Fruit fly (Drosophila melanogaster) whole organism, prepupa: ENCODE data around the gene fliI.
A peak's percentile ranks its signal among the peaks of the same experiment; 100 is the strongest.

Experiments
- Blimp-1 ChIP-seq: fragments of 200-800 bp; sonication (Bioruptor generic); optimal IDR thresholded peaks from 3 replicates; lab custom pipeline; 2017; ENCODE audit warnings: missing biosample characterization, missing genetic modification characterization, mild to moderate bottlenecking, moderate library complexity, missing genetic modification reagents
- CG11294 ChIP-seq: fragments of 200-800 bp; sonication (Bioruptor generic); IDR thresholded peaks from 2 replicates; pipeline ENCODE4 v1.3.6; 2022; ENCODE audit warnings: missing biosample characterization, missing genetic modification characterization
- CG11762 ChIP-seq: fragments of 200-800 bp; sonication (Bioruptor generic); optimal IDR thresholded peaks from 3 replicates; lab custom pipeline; 2016; ENCODE audit warnings: missing biosample characterization, missing genetic modification characterization; ENCODE audit not compliant: insufficient read depth
- CG11902 ChIP-seq: fragments of 200-800 bp; sonication (Bioruptor generic); optimal IDR thresholded peaks from 3 replicates; lab custom pipeline; 2016; ENCODE audit warnings: missing biosample characterization, missing genetic modification characterization
- CG15336 ChIP-seq: fragments of 200-800 bp; sonication (Bioruptor generic); IDR thresholded peaks from 2 replicates; pipeline ENCODE4 v1.3.6; 2022; ENCODE audit warnings: missing biosample characterization, missing genetic modification characterization
- CG3032 ChIP-seq: fragments of 200-800 bp; optimal IDR thresholded peaks from 2 replicates; lab custom pipeline; 2019; ENCODE audit warnings: missing biosample characterization, mild to moderate bottlenecking, missing genetic modification characterization, moderate library complexity
- CG31627 ChIP-seq: fragments of 200-800 bp; sonication (Bioruptor generic); optimal IDR thresholded peaks from 3 replicates; lab custom pipeline; 2016; ENCODE audit warnings: missing biosample characterization, missing genetic modification characterization
- CG32006 ChIP-seq: fragments of 200-800 bp; sonication (Bioruptor generic); optimal IDR thresholded peaks from 3 replicates; lab custom pipeline; 2017; ENCODE audit warnings: missing biosample characterization, mild to moderate bottlenecking, missing genetic modification characterization
- CG34406 ChIP-seq: fragments of 200-800 bp; sonication (Bioruptor generic); optimal IDR thresholded peaks from 3 replicates; lab custom pipeline; 2016; ENCODE audit warnings: missing biosample characterization, missing genetic modification characterization
- CG3919 ChIP-seq: fragments of 200-800 bp; sonication (Bioruptor generic); optimal IDR thresholded peaks from 3 replicates; lab custom pipeline; 2016; ENCODE audit warnings: missing biosample characterization, missing genetic modification characterization
- CG4318 ChIP-seq: fragments of 200-800 bp; sonication (Bioruptor generic); optimal IDR thresholded peaks from 3 replicates; lab custom pipeline; 2017; ENCODE audit warnings: missing biosample characterization, mild to moderate bottlenecking, missing genetic modification characterization
- CG6163 ChIP-seq: fragments of 200-800 bp; sonication (Bioruptor generic); IDR thresholded peaks from 3 replicates; pipeline ENCODE4 v1.3.6; 2022; ENCODE audit warnings: missing biosample characterization, missing genetic modification characterization
- CG6276 ChIP-seq: fragments of 200-800 bp; sonication (Bioruptor generic); optimal IDR thresholded peaks from 2 replicates; lab custom pipeline; 2017; ENCODE audit warnings: missing biosample characterization, mild to moderate bottlenecking, missing genetic modification characterization
- CG6792 ChIP-seq: fragments of 200-800 bp; sonication (Bioruptor generic); optimal IDR thresholded peaks from 3 replicates; lab custom pipeline; 2016; ENCODE audit warnings: missing biosample characterization, missing genetic modification characterization
- CG6808 ChIP-seq: fragments of 200-800 bp; sonication (Bioruptor generic); optimal IDR thresholded peaks from 3 replicates; lab custom pipeline; 2017; ENCODE audit warnings: missing biosample characterization, missing genetic modification characterization, mild to moderate bottlenecking, moderate library complexity, missing genetic modification reagents
- CG6854 ChIP-seq: fragments of 200-800 bp; sonication (Bioruptor generic); optimal IDR thresholded peaks from 2 replicates; lab custom pipeline; 2017; ENCODE audit warnings: missing biosample characterization, mild to moderate bottlenecking, missing genetic modification characterization
- CG7368 ChIP-seq: fragments of 200-800 bp; sonication (Bioruptor generic); optimal IDR thresholded peaks from 3 replicates; lab custom pipeline; 2016; ENCODE audit warnings: missing biosample characterization, missing genetic modification characterization
- CG8119 ChIP-seq: fragments of 200-800 bp; sonication (Bioruptor generic); IDR thresholded peaks from 3 replicates; pipeline ENCODE4 v1.3.6; 2022; ENCODE audit warnings: missing biosample characterization, missing genetic modification characterization
- CG8319 ChIP-seq: fragments of 200-800 bp; sonication (Bioruptor generic); optimal IDR thresholded peaks from 3 replicates; lab custom pipeline; 2016; ENCODE audit warnings: missing biosample characterization, missing genetic modification characterization
- CG8632 ChIP-seq: fragments of 200-800 bp; sonication (Bioruptor generic); optimal IDR thresholded peaks from 3 replicates; lab custom pipeline; 2016; ENCODE audit warnings: missing biosample characterization, missing genetic modification characterization
- CG9139 ChIP-seq: fragments of 200-800 bp; sonication (Bioruptor generic); optimal IDR thresholded peaks from 3 replicates; lab custom pipeline; 2017; ENCODE audit warnings: missing biosample characterization, mild to moderate bottlenecking, missing genetic modification characterization
- Eip75B ChIP-seq: fragments of 200-800 bp; sonication (Bioruptor generic); optimal IDR thresholded peaks from 3 replicates; lab custom pipeline; 2016; ENCODE audit warnings: missing biosample characterization, missing genetic modification characterization
- Eip93F ChIP-seq: fragments of 200-800 bp; sonication (Bioruptor generic); optimal IDR thresholded peaks from 2 replicates; lab custom pipeline; 2016; ENCODE audit warnings: missing biosample characterization, mild to moderate bottlenecking, missing genetic modification characterization
- Ets21C ChIP-seq: fragments of 200-800 bp; sonication (Bioruptor generic); optimal IDR thresholded peaks from 3 replicates; lab custom pipeline; 2016; ENCODE audit warnings: missing biosample characterization, missing genetic modification characterization
- Ets96B ChIP-seq: fragments of 200-800 bp; optimal IDR thresholded peaks from 2 replicates; lab custom pipeline; 2019; ENCODE audit warnings: missing biosample characterization, mild to moderate bottlenecking, missing genetic modification characterization, moderate library complexity
- Gug ChIP-seq: fragments of 200-800 bp; sonication (Bioruptor generic); IDR thresholded peaks from 2 replicates; pipeline ENCODE4 v1.3.6; 2022; ENCODE audit warnings: missing biosample characterization, missing genetic modification characterization
- Hr38 ChIP-seq: sonication (Bioruptor generic); optimal IDR thresholded peaks from 2 replicates; lab custom pipeline; 2016; ENCODE audit warnings: missing biosample characterization, missing genetic modification characterization
- Hr39 ChIP-seq: fragments of 200-800 bp; sonication (Bioruptor generic); optimal IDR thresholded peaks from 2 replicates; lab custom pipeline; 2016; ENCODE audit warnings: missing biosample characterization, missing genetic modification characterization
- Lpt ChIP-seq: fragments of 200-800 bp; sonication (Bioruptor generic); optimal IDR thresholded peaks from 3 replicates; lab custom pipeline; 2016; ENCODE audit warnings: missing biosample characterization, missing genetic modification characterization
- Met ChIP-seq: fragments of 200-800 bp; sonication (Bioruptor generic); optimal IDR thresholded peaks from 3 replicates; lab custom pipeline; 2016; ENCODE audit warnings: missing biosample characterization, missing genetic modification characterization
- Smox ChIP-seq: fragments of 200-800 bp; sonication (Bioruptor generic); optimal IDR thresholded peaks from 3 replicates; lab custom pipeline; 2016; ENCODE audit warnings: missing biosample characterization, missing genetic modification characterization
- Sox102F ChIP-seq: fragments of 200-800 bp; sonication (Bioruptor generic); optimal IDR thresholded peaks from 2 replicates; lab custom pipeline; 2016; ENCODE audit warnings: missing biosample characterization, mild to moderate bottlenecking, missing genetic modification characterization
- Sox14 ChIP-seq: fragments of 200-800 bp; sonication (Bioruptor generic); optimal IDR thresholded peaks from 3 replicates; lab custom pipeline; 2016; ENCODE audit warnings: missing biosample characterization, missing genetic modification characterization
- Sox15 ChIP-seq: fragments of 200-800 bp; sonication (Bioruptor generic); optimal IDR thresholded peaks from 3 replicates; lab custom pipeline; 2016; ENCODE audit warnings: missing biosample characterization, missing genetic modification characterization
- achi ChIP-seq: fragments of 200-800 bp; sonication (Bioruptor generic); optimal IDR thresholded peaks from 3 replicates; lab custom pipeline; 2016; ENCODE audit warnings: missing biosample characterization, missing genetic modification characterization
- acj6 ChIP-seq: fragments of 200-800 bp; sonication (Bioruptor generic); optimal IDR thresholded peaks from 3 replicates; lab custom pipeline; 2016; ENCODE audit warnings: missing biosample characterization, missing genetic modification characterization
- cyc ChIP-seq: fragments of 200-800 bp; sonication (Bioruptor generic); optimal IDR thresholded peaks from 3 replicates; lab custom pipeline; 2016; ENCODE audit warnings: missing biosample characterization, missing genetic modification characterization
- dac ChIP-seq: fragments of 200-800 bp; sonication (Bioruptor generic); optimal IDR thresholded peaks from 2 replicates; lab custom pipeline; 2017; ENCODE audit warnings: missing biosample characterization, mild to moderate bottlenecking, missing genetic modification characterization
- dsx ChIP-seq: fragments of 200-800 bp; optimal IDR thresholded peaks from 3 replicates; lab custom pipeline; 2019; ENCODE audit warnings: missing biosample characterization, mild to moderate bottlenecking, missing genetic modification characterization, moderate library complexity; ENCODE audit not compliant: poor library complexity, severe bottlenecking
- eg ChIP-seq: fragments of 200-800 bp; sonication (Bioruptor generic); IDR thresholded peaks from 3 replicates; pipeline ENCODE4 v1.3.6; 2022; ENCODE audit warnings: missing biosample characterization, missing genetic modification characterization
- esn ChIP-seq: fragments of 200-800 bp; sonication (Bioruptor generic); optimal IDR thresholded peaks from 2 replicates; lab custom pipeline; 2016; ENCODE audit warnings: missing biosample characterization, mild to moderate bottlenecking, missing genetic modification characterization, moderate library complexity
- fd59A ChIP-seq: fragments of 200-800 bp; sonication (Bioruptor generic); optimal IDR thresholded peaks from 2 replicates; lab custom pipeline; 2017; ENCODE audit warnings: missing biosample characterization, mild to moderate bottlenecking, missing genetic modification characterization, missing genetic modification reagents
- fd85E ChIP-seq: fragments of 200-800 bp; sonication (Bioruptor generic); optimal IDR thresholded peaks from 3 replicates; lab custom pipeline; 2016; ENCODE audit warnings: missing biosample characterization, missing genetic modification characterization
- fkh ChIP-seq: fragments of 200-800 bp; sonication (Bioruptor generic); optimal IDR thresholded peaks from 3 replicates; lab custom pipeline; 2017; ENCODE audit warnings: missing biosample characterization, mild to moderate bottlenecking, missing genetic modification characterization, moderate library complexity
- lz ChIP-seq: fragments of 200-800 bp; sonication (Bioruptor generic); optimal IDR thresholded peaks from 3 replicates; lab custom pipeline; 2016; ENCODE audit warnings: missing biosample characterization, missing genetic modification characterization
- net ChIP-seq: fragments of 200-800 bp; sonication (Bioruptor generic); optimal IDR thresholded peaks from 3 replicates; lab custom pipeline; 2016; ENCODE audit warnings: missing biosample characterization, missing genetic modification characterization
- salr ChIP-seq, 2 experiments: fragments of 200-800 bp; sonication (Bioruptor generic); optimal IDR thresholded peaks; 3 replicates each; lab custom pipeline; 2016 to 2018; ENCODE audit warnings: missing biosample characterization in 2 of 2, missing genetic modification characterization in 2 of 2, mild to moderate bottlenecking in 1 of 2
- spab ChIP-seq: fragments of 200-800 bp; sonication (Bioruptor generic); optimal IDR thresholded peaks from 2 replicates; lab custom pipeline; 2017; ENCODE audit warnings: missing biosample characterization, mild to moderate bottlenecking, missing genetic modification characterization, missing genetic modification reagents
- ss ChIP-seq, 2 experiments: fragments of 200-800 bp; sonication (Bioruptor generic); optimal IDR thresholded peaks; 2 replicates in 1 of 2; 3 replicates in 1 of 2; lab custom pipeline; 2017 to 2018; ENCODE audit warnings: mild to moderate bottlenecking in 2 of 2, missing biosample characterization in 2 of 2, missing genetic modification characterization in 2 of 2, moderate library complexity in 1 of 2
- svp ChIP-seq: fragments of 200-800 bp; sonication (Bioruptor generic); peaks from one replicate; lab custom pipeline; 2016; ENCODE audit warnings: missing biosample characterization, missing genetic modification characterization
- topi ChIP-seq: fragments of 200-800 bp; sonication (Bioruptor generic); optimal IDR thresholded peaks from 3 replicates; lab custom pipeline; 2016; ENCODE audit warnings: missing biosample characterization, missing genetic modification characterization
- vri ChIP-seq: fragments of 200-800 bp; sonication (Bioruptor generic); optimal IDR thresholded peaks from 3 replicates; lab custom pipeline; 2016; ENCODE audit warnings: missing biosample characterization, mild to moderate bottlenecking, missing genetic modification characterization

fliI gene

DNA sequence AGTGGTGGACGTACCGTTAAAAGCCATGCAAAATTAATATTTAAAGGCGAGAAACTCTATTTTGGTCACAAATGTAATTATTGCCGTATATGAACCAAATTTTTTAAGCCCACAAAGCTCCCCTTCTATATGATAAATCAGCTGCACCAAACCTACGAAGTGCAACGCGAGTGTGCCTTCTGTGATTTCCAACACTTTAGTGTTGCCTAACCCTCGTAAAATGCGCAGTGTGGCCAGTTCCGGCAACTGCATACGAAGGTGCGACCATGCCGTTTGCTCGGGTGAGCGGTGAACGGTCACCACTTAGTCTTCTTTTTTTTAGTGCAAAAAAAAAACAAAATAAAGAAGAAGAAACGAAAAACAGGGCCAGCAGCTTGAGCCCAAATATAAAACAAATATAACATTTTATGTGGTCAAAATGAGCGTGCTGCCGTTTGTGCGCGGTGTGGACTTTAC is at the start of gene fliI, which contains the start of gene tty:
Gene fliI, plus strand, starts transcription at position 266 of the 456 bp plus-strand sequence.
Gene tty, minus strand, starts transcription at position 201 of the 456 bp plus-strand sequence.
- TF ChIP-seq eg (GFP tag; lab: Robert Waterston, UW) (peak; percentile 96), Met (GFP tag; lab: Kevin White, UChicago) (peak; percentile 89), CG11762 (GFP tag; lab: Kevin White, UChicago) (peak; percentile 80), Eip93F (GFP tag; lab: Kevin White, UChicago) (no peak), dac (GFP tag; lab: Kevin White, UChicago) (peak; percentile 85), Blimp-1 (GFP tag; lab: Kevin White, UChicago) (peak; percentile 55), Eip75B (GFP tag; lab: Kevin White, UChicago) (peak; percentile 79), achi (GFP tag; lab: Kevin White, UChicago) (peak; percentile 85), dsx (GFP tag; lab: Kevin White, UChicago) (peak; percentile 81), CG6808 (GFP tag; lab: Kevin White, UChicago) (peak; percentile 95), Smox (GFP tag; lab: Kevin White, UChicago) (peak; percentile 82), acj6 (GFP tag; lab: Kevin White, UChicago) (peak; percentile 85), Ets21C (GFP tag; lab: Kevin White, UChicago) (peak; percentile 84), Sox14 (peak; percentile 92), CG34406 (peak; percentile 70), CG32006 (GFP tag; lab: Kevin White, UChicago) (peak; percentile 92), ss (GFP tag; optimal IDR thresholded peaks at IDR 0.05; lab: Kevin White, UChicago) (peak; percentile 97), CG6276 (GFP tag; lab: Kevin White, UChicago) (peak; percentile 94), spab (GFP tag; lab: Kevin White, UChicago) (peak; percentile 88), CG6854 (GFP tag; lab: Kevin White, UChicago) (peak; percentile 86), CG8632 (peak; percentile 78), CG15336 (GFP tag; lab: Robert Waterston, UW) (peak; percentile 87), Hr39 (GFP tag; lab: Kevin White, UChicago) (peak; percentile 93), esn (GFP tag; lab: Kevin White, UChicago) (peak; percentile 88), Sox102F (GFP tag; lab: Kevin White, UChicago) (peak; percentile 86), CG9139 (GFP tag; lab: Kevin White, UChicago) (peak; percentile 93), CG31627 (GFP tag; lab: Kevin White, UChicago) (peak; percentile 91), Lpt (GFP tag; lab: Kevin White, UChicago) (peak; percentile 78), topi (peak; percentile 85), CG3032 (tag; lab: Kevin White, UChicago) (peak; percentile 87), fd85E (peak; percentile 63), svp (GFP tag; lab: Kevin White, UChicago) (peak; percentile 92), CG8119 (GFP tag; lab: Robert Waterston, UW) (peak; percentile 95), fkh (no peak), CG11294 (peak; percentile 89), net (GFP tag; lab: Kevin White, UChicago) (peak; percentile 84), Sox15 (peak; percentile 86), Ets96B (peak; percentile 89), cyc (GFP tag; lab: Kevin White, UChicago) (peak; percentile 91), Gug (peak; percentile 92), CG7368 (GFP tag; lab: Kevin White, UChicago) (peak; percentile 87), CG3919 (GFP tag; lab: Kevin White, UChicago) (peak; percentile 90), lz (peak; percentile 89), CG11902 (GFP tag; lab: Kevin White, UChicago) (peak; percentile 83), CG6163 (GFP tag; lab: Robert Waterston, UW) (peak; percentile 95), salr (GFP tag; optimal IDR thresholded peaks at IDR 0.05; lab: Kevin White, UChicago) (peak; percentile 75 to 88), CG4318 (GFP tag; lab: Kevin White, UChicago) (peak; percentile 82), CG6792 (GFP tag; lab: Kevin White, UChicago) (peak; percentile 84), Hr38 (peak; percentile 74), vri (GFP tag; lab: Kevin White, UChicago) (peak; percentile 56), CG8319 (peak; percentile 62), fd59A (peak; percentile 74)
